Worm (Caenorhabditis elegans) whole organism, L2 larva: Measurements from ENCODE around the gene Y102A11A.2.

Experiments used
- C34F6.9 ChIP-seq: fragments of 150-350 bp; optimal IDR thresholded peaks from 2 replicates; lab custom pipeline; 2014; ENCODE audit warnings: missing biosample characterization, missing genetic modification characterization
- aly-2 ChIP-seq: fragments of 150-350 bp; optimal IDR thresholded peaks from 2 replicates; lab custom pipeline; 2014; ENCODE audit warnings: missing biosample characterization, missing genetic modification characterization
- ceh-16 ChIP-seq: fragments of 150-350 bp; optimal IDR thresholded peaks from 2 replicates; lab custom pipeline; 2014; ENCODE audit warnings: missing biosample characterization, missing genetic modification characterization
- dmd-4 ChIP-seq: sonication (generic microtip); optimal IDR thresholded peaks from 2 replicates; lab custom pipeline; 2017; ENCODE audit warnings: missing biosample characterization, missing genetic modification characterization
- elt-1 ChIP-seq: fragments of 150-350 bp; optimal IDR thresholded peaks from 2 replicates; lab custom pipeline; 2014; ENCODE audit warnings: missing biosample characterization, missing genetic modification characterization
- mab-5 ChIP-seq: fragments of 150-350 bp; optimal IDR thresholded peaks from 2 replicates; lab custom pipeline; 2014; ENCODE audit warnings: missing biosample characterization, missing genetic modification characterization
- mdl-1 ChIP-seq, 2 experiments: fragments of 150-350 bp in 1 of 2; sonication (generic microtip) in 1 of 2; optimal IDR thresholded peaks; 2 replicates each; lab custom pipeline; 2017; ENCODE audit warnings: missing biosample characterization in 2 of 2, missing genetic modification characterization in 2 of 2
- nhr-129 ChIP-seq: fragments of 150-350 bp; optimal IDR thresholded peaks from 2 replicates; lab custom pipeline; 2014; ENCODE audit warnings: missing biosample characterization, missing genetic modification characterization
- nhr-23 ChIP-seq: fragments of 150-350 bp; optimal IDR thresholded peaks from 2 replicates; lab custom pipeline; 2014; ENCODE audit warnings: missing biosample characterization, missing genetic modification reagents, missing genetic modification characterization
- nhr-77 ChIP-seq: fragments of 150-350 bp; optimal IDR thresholded peaks from 2 replicates; lab custom pipeline; 2014; ENCODE audit warnings: missing biosample characterization, missing genetic modification characterization
- skn-1 ChIP-seq: sonication (generic microtip); optimal IDR thresholded peaks from 2 replicates; lab custom pipeline; 2017; ENCODE audit warnings: missing biosample characterization, missing genetic modification characterization
- snpc-4 ChIP-seq: fragments of 150-350 bp; optimal IDR thresholded peaks from 2 replicates; lab custom pipeline; 2014; ENCODE audit warnings: missing biosample characterization, missing genetic modification characterization
- unc-62 ChIP-seq: fragments of 150-350 bp; optimal IDR thresholded peaks from 2 replicates; lab custom pipeline; 2014; ENCODE audit warnings: missing biosample characterization, missing genetic modification reagents, missing genetic modification characterization
- zag-1 ChIP-seq: fragments of 150-350 bp; optimal IDR thresholded peaks from 2 replicates; lab custom pipeline; 2014; ENCODE audit warnings: missing biosample characterization, missing genetic modification characterization

DNA sequence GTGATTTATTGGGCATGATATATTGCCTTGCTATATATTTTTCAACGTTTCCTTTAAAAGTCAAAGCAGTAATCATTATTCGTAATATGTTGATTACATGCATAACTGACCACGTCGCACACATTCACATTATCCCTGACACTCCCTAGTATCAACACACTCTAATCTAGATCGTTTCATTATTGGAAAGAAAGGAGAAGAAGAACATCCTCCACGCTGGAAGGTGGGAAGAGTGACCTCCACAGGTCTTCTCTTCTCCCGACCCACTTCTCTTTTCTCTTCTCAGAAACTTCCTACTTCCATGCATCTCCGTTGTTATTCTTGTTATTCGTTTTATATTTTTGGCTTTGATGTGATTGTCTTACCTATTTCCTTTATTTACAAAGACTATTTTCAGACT lies 47.6 kb downstream of the Y102A11A.2 start, which contains the start of gene txdc-12.2:
- TF ChIP-seq mab-5 (tag; lab: Kevin White, UChicago) (no peak), dmd-4 (no peak), elt-1 (tag; lab: Kevin White, UChicago) (no peak), mdl-1 (tag; optimal IDR thresholded peaks at IDR 0.05; lab: Kevin White, UChicago) (no peak), nhr-77 (no peak), ceh-16 (no peak), snpc-4 (no peak), unc-62 (no peak), nhr-23 (tag; lab: Kevin White, UChicago) (no peak), nhr-129 (tag; lab: Kevin White, UChicago) (no peak), C34F6.9 (tag; lab: Kevin White, UChicago) (no peak), zag-1 (tag; lab: Kevin White, UChicago) (no peak), skn-1 (tag; lab: Kevin White, UChicago) (no peak), aly-2 (tag; lab: Kevin White, UChicago) (no peak)
